Worm (Caenorhabditis elegans) whole organism, L3 larva: Measurements from ENCODE around the gene C31G12.1.

Experiments used
- R02D3.7 ChIP-seq: fragments of 150-350 bp; optimal IDR thresholded peaks from 2 replicates; lab custom pipeline; 2014; ENCODE audit warnings: missing biosample characterization, missing genetic modification characterization
- eor-1 ChIP-seq, 2 experiments: fragments of 150-350 bp; optimal IDR thresholded peaks; 2 replicates each; lab custom pipeline; 2014 to 2018; ENCODE audit warnings: missing biosample characterization in 2 of 2, missing genetic modification characterization in 2 of 2
- fos-1 ChIP-seq: fragments of 150-350 bp; optimal IDR thresholded peaks from 2 replicates; lab custom pipeline; 2014; ENCODE audit warnings: missing biosample characterization, missing genetic modification characterization
- mdl-1 ChIP-seq: fragments of 150-350 bp; optimal IDR thresholded peaks from 2 replicates; lab custom pipeline; 2014; ENCODE audit warnings: missing biosample characterization, missing genetic modification characterization
- mml-1 ChIP-seq: fragments of 150-350 bp; sonication (generic microtip); optimal IDR thresholded peaks from 3 replicates; lab custom pipeline; 2014; ENCODE audit warnings: missing biosample characterization, missing genetic modification characterization
- nhr-12 ChIP-seq: fragments of 150-350 bp; optimal IDR thresholded peaks from 2 replicates; lab custom pipeline; 2014; ENCODE audit warnings: missing biosample characterization, missing genetic modification characterization
- nhr-67 ChIP-seq: fragments of 150-350 bp; optimal IDR thresholded peaks from 2 replicates; lab custom pipeline; 2014; ENCODE audit warnings: missing biosample characterization, missing genetic modification characterization
- nhr-76 ChIP-seq: fragments of 150-350 bp; sonication (generic microtip); optimal IDR thresholded peaks from 5 replicates; lab custom pipeline; 2014; ENCODE audit warnings: missing biosample characterization, missing genetic modification characterization
- unc-39 ChIP-seq: sonication (generic microtip); optimal IDR thresholded peaks from 4 replicates; lab custom pipeline; 2017; ENCODE audit warnings: missing biosample characterization, missing genetic modification characterization
- ztf-4 ChIP-seq: fragments of 150-350 bp; optimal IDR thresholded peaks from 2 replicates; lab custom pipeline; 2014; ENCODE audit warnings: missing biosample characterization, missing genetic modification characterization

- no peak for TF ChIP-seq unc-39 (tag; lab: Kevin White, UChicago)
- TF ChIP-seq nhr-76 (tag; lab: Kevin White, UChicago): no peak
- no peak for TF ChIP-seq mdl-1 (tag; lab: Kevin White, UChicago)
- no peak for TF ChIP-seq ztf-4 (tag; lab: Kevin White, UChicago)
- TF ChIP-seq mml-1 (tag; lab: Kevin White, UChicago): no peak
- TF ChIP-seq fos-1 (tag; lab: Kevin White, UChicago): no peak
- no peak for TF ChIP-seq eor-1 (tag; optimal IDR thresholded peaks at IDR 0.05; lab: Kevin White, UChicago)
- TF ChIP-seq R02D3.7 (tag; lab: Kevin White, UChicago): no peak
- TF ChIP-seq nhr-12 (tag; lab: Kevin White, UChicago): no peak
- no peak for TF ChIP-seq nhr-67 (tag; lab: Kevin White, UChicago)
These were observed 36.3 kb upstream of the C31G12.1 start, which contains the start of gene Y37H2A.14 for ce11 chrV:18143445-18143844.
